Fruit fly (Drosophila melanogaster) whole organism, pupa: ENCODE measurements around the gene Rh50.

Source experiments
- CG10348 ChIP-seq: fragments of 200-800 bp; sonication (Bioruptor generic); IDR thresholded peaks from 2 replicates; pipeline ENCODE4 v1.3.6; 2022; ENCODE audit warnings: missing biosample characterization, missing genetic modification characterization
- CG12605 ChIP-seq: fragments of 200-800 bp; sonication (Bioruptor generic); IDR thresholded peaks from 2 replicates; pipeline ENCODE4 v1.3.6; 2022; ENCODE audit warnings: missing biosample characterization, missing genetic modification characterization
- CG13204 ChIP-seq: fragments of 200-800 bp; sonication (Bioruptor generic); optimal IDR thresholded peaks from 2 replicates; lab custom pipeline; 2018; ENCODE audit warnings: missing biosample characterization, mild to moderate bottlenecking, missing genetic modification characterization, moderate library complexity
- CG14655 ChIP-seq: fragments of 200-800 bp; sonication (Bioruptor generic); optimal IDR thresholded peaks from 3 replicates; lab custom pipeline; 2017; ENCODE audit warnings: mild to moderate bottlenecking, missing biosample characterization, missing genetic modification reagents, missing genetic modification characterization
- CG15710 ChIP-seq: fragments of 200-800 bp; sonication (Bioruptor generic); optimal IDR thresholded peaks from 2 replicates; lab custom pipeline; 2018; ENCODE audit warnings: missing biosample characterization, mild to moderate bottlenecking, missing genetic modification characterization, moderate library complexity
- CG17806 ChIP-seq: fragments of 200-800 bp; sonication (Bioruptor generic); optimal IDR thresholded peaks from 2 replicates; lab custom pipeline; 2018; ENCODE audit warnings: missing biosample characterization, mild to moderate bottlenecking, missing genetic modification characterization, moderate library complexity
- CG32121 ChIP-seq: fragments of 200-800 bp; sonication (Bioruptor generic); IDR thresholded peaks from 2 replicates; pipeline ENCODE4 v1.3.6; 2022; ENCODE audit warnings: missing biosample characterization, missing genetic modification characterization
- CG34367 ChIP-seq: fragments of 200-800 bp; sonication (Bioruptor generic); optimal IDR thresholded peaks from 2 replicates; lab custom pipeline; 2018; ENCODE audit warnings: missing biosample characterization, mild to moderate bottlenecking, missing genetic modification characterization
- CG4496 ChIP-seq: fragments of 200-800 bp; sonication (Bioruptor generic); IDR thresholded peaks from 3 replicates; pipeline ENCODE4 v1.3.6; 2022; ENCODE audit warnings: missing biosample characterization, missing genetic modification characterization
- CG8159 ChIP-seq: fragments of 200-800 bp; sonication (Bioruptor generic); optimal IDR thresholded peaks from 3 replicates; lab custom pipeline; 2018; ENCODE audit warnings: missing biosample characterization, mild to moderate bottlenecking, missing genetic modification characterization, moderate library complexity
- CG8301 ChIP-seq: fragments of 200-800 bp; sonication (Bioruptor generic); optimal IDR thresholded peaks from 2 replicates; lab custom pipeline; 2018; ENCODE audit warnings: missing biosample characterization, mild to moderate bottlenecking, missing genetic modification characterization
- CG9948 ChIP-seq: fragments of 200-800 bp; sonication (Bioruptor generic); optimal IDR thresholded peaks from 2 replicates; lab custom pipeline; 2018; ENCODE audit warnings: missing biosample characterization, mild to moderate bottlenecking, missing genetic modification characterization, moderate library complexity
- D1 ChIP-seq: fragments of 200-800 bp; sonication (Bioruptor generic); optimal IDR thresholded peaks from 2 replicates; lab custom pipeline; 2018; ENCODE audit warnings: missing biosample characterization, mild to moderate bottlenecking, missing genetic modification characterization, moderate library complexity
- EcR ChIP-seq: fragments of 200-800 bp; sonication (Bioruptor generic); optimal IDR thresholded peaks from 3 replicates; lab custom pipeline; 2019; ENCODE audit warnings: missing biosample characterization, missing genetic modification characterization, mild to moderate bottlenecking, moderate library complexity, missing genetic modification reagents
- Ets98B ChIP-seq: fragments of 200-800 bp; sonication (Bioruptor generic); IDR thresholded peaks from 2 replicates; pipeline ENCODE4 v1.3.6; 2022; ENCODE audit warnings: missing biosample characterization, missing genetic modification characterization
- Pif1A ChIP-seq: fragments of 200-800 bp; sonication (Bioruptor generic); optimal IDR thresholded peaks from 3 replicates; lab custom pipeline; 2016; ENCODE audit warnings: missing biosample characterization, missing genetic modification characterization
- Pif1B ChIP-seq: fragments of 200-800 bp; sonication (Bioruptor generic); optimal IDR thresholded peaks from 3 replicates; lab custom pipeline; 2016; ENCODE audit warnings: missing biosample characterization, missing genetic modification characterization
- Snoo ChIP-seq: fragments of 200-800 bp; sonication (Bioruptor generic); optimal IDR thresholded peaks from 3 replicates; lab custom pipeline; 2017; ENCODE audit warnings: missing biosample characterization, mild to moderate bottlenecking, missing genetic modification characterization, inconsistent platforms
- fd96Ca ChIP-seq: fragments of 200-800 bp; sonication (Bioruptor generic); IDR thresholded peaks from 3 replicates; pipeline ENCODE4 v1.3.6; 2022; ENCODE audit warnings: missing biosample characterization, missing genetic modification characterization
- gl ChIP-seq: fragments of 200-800 bp; sonication (Bioruptor generic); optimal IDR thresholded peaks from 2 replicates; lab custom pipeline; 2018; ENCODE audit warnings: missing biosample characterization, mild to moderate bottlenecking, missing genetic modification characterization
- rn ChIP-seq: fragments of 200-800 bp; sonication (Bioruptor generic); IDR thresholded peaks from 2 replicates; pipeline ENCODE4 v1.3.6; 2022; ENCODE audit warnings: missing biosample characterization, missing genetic modification characterization

The Rh50 gene

DNA sequence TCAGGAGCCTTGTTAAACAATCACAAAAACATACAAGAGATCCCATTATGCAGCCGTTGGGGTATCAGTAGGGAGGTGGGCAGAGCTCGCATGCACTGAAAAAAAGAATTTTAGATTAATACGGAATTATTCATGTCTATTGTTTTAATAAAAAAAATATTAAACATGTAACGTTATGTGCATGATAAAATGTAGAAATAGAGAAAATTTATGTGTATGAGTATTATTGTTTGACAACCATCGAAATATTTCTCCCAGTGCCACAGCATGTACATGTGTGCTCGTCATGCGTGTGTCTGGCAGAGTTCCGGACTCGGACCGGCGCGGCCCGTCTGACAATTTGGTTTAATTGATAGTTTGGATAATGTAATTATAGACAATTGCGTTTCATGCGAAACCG is 19.6 kb downstream of the Rh50 start:
- no peak for TF ChIP-seq Pif1A

DNA sequence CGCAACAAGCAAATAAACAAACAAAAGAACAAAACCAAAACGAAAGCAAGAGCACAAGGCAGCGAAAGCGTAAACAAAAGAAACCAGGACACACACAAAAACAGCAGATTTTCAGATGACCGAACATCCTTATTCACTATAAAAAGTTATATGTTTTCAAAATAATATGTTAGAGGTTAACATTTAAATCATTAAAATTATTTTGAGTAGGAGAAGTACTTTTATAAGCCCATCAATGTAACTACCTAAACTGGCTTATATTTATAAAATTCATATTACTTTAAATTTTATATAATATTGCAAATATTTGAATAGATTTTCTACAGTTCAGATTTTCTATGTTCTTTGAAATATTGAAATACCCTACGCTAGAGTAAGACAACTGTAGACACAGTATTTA is 56.6 kb downstream of the Rh50 start:
- TF ChIP-seq CG9948 (tag; lab: Kevin White, UChicago), result no peak
- TF ChIP-seq D1 (tag; lab: Kevin White, UChicago), result no peak
- no peak for TF ChIP-seq CG12605 (GFP tag; lab: Robert Waterston, UW)
- no peak for TF ChIP-seq rn
- TF ChIP-seq Pif1A, result no peak
- no peak for TF ChIP-seq fd96Ca (GFP tag; lab: Robert Waterston, UW)
- no peak for TF ChIP-seq CG4496
- TF ChIP-seq Ets98B (GFP tag; lab: Robert Waterston, UW), result no peak
- no peak for TF ChIP-seq CG17806 (tag; lab: Kevin White, UChicago)

DNA sequence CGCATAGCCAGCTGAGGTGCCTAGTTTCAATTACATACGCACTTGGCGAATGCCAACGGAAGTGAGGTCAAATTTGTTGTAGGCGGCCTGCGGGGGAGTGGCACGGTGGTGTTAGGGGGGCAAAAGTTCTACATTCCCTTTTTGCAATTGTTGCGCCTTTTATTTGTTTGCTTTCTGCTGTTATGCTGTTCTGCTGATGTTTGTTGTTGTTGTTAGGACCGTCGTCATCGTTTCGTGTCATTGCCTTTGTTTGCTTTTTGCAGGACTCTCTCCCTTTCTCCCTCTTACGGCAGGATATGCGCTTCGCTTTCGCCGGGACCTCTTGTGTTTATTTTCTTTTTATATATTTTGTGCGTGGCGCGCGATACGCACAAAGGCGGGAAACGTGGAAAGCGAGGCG is 59.2 kb downstream of the Rh50 start:
- TF ChIP-seq CG4496 (no peak), CG12605 (GFP tag; lab: Robert Waterston, UW) (no peak), CG14655 (GFP tag; lab: Kevin White, UChicago) (no peak), gl (tag; lab: Kevin White, UChicago) (no peak), Pif1A (no peak), CG9948 (tag; lab: Kevin White, UChicago) (no peak), CG32121 (no peak), Ets98B (GFP tag; lab: Robert Waterston, UW) (no peak), fd96Ca (GFP tag; lab: Robert Waterston, UW) (no peak), Pif1B (GFP tag; lab: Kevin White, UChicago) (no peak), CG15710 (tag; lab: Kevin White, UChicago) (no peak), CG8159 (tag; lab: Kevin White, UChicago) (no peak), Snoo (no peak), CG34367 (tag; lab: Kevin White, UChicago) (no peak), CG13204 (GFP tag; lab: Kevin White, UChicago) (no peak), CG8301 (tag; lab: Kevin White, UChicago) (no peak), EcR (no peak), CG10348 (GFP tag; lab: Robert Waterston, UW) (no peak), CG17806 (tag; lab: Kevin White, UChicago) (no peak)
